Fruit fly (Drosophila melanogaster) whole organism, wandering third instar larva: ENCODE data around the gene CG34337.

Experiments used
- CG9705 ChIP-seq: fragments of 200-800 bp; sonication (Bioruptor generic); optimal IDR thresholded peaks from 2 replicates; lab custom pipeline; 2018; ENCODE audit warnings: missing biosample characterization, mild to moderate bottlenecking, missing genetic modification characterization
- Dfd ChIP-seq: fragments of >200 bp; optimal IDR thresholded peaks from 2 replicates; lab custom pipeline; 2017; ENCODE audit warnings: missing biosample characterization, missing genetic modification characterization
- Dif ChIP-seq: fragments of 200-275, 200-300 bp; sonication (Bioruptor generic); optimal IDR thresholded peaks from 2 replicates; lab custom pipeline; 2018; ENCODE audit warnings: missing biosample characterization, missing genetic modification characterization; ENCODE audit not compliant: partially characterized antibody
- Hr78 ChIP-seq: fragments of >200 bp; optimal IDR thresholded peaks from 2 replicates; lab custom pipeline; 2017; ENCODE audit warnings: missing biosample characterization, missing genetic modification characterization
- OdsH ChIP-seq: fragments of 200-800 bp; sonication (Bioruptor generic); optimal IDR thresholded peaks from 2 replicates; lab custom pipeline; 2016; ENCODE audit warnings: missing biosample characterization, mild to moderate bottlenecking, missing genetic modification characterization
- br ChIP-seq: fragments of 200-800 bp; sonication (Bioruptor generic); optimal IDR thresholded peaks from 2 replicates; lab custom pipeline; 2016; ENCODE audit warnings: missing biosample characterization, missing genetic modification characterization
- dsf ChIP-seq: sonication (Bioruptor generic); optimal IDR thresholded peaks from 2 replicates; lab custom pipeline; 2016; ENCODE audit warnings: missing biosample characterization, missing genetic modification characterization, borderline replicate concordance
- fru ChIP-seq: fragments of 200-800 bp; sonication (Bioruptor generic); optimal IDR thresholded peaks from 3 replicates; lab custom pipeline; 2016; ENCODE audit warnings: missing biosample characterization, mild to moderate bottlenecking, missing genetic modification characterization
- h ChIP-seq: fragments of 200-800 bp; sonication (Bioruptor generic); optimal IDR thresholded peaks from 3 replicates; lab custom pipeline; 2016; ENCODE audit warnings: missing biosample characterization, mild to moderate bottlenecking, missing genetic modification characterization
- pan ChIP-seq: fragments of >200 bp; optimal IDR thresholded peaks from 2 replicates; lab custom pipeline; 2017
- psq ChIP-seq: fragments of 200-800 bp; sonication (Bioruptor generic); optimal IDR thresholded peaks from 3 replicates; lab custom pipeline; 2017; ENCODE audit warnings: missing biosample characterization, mild to moderate bottlenecking, missing genetic modification characterization, moderate library complexity
- sage ChIP-seq: fragments of 200-800 bp; sonication (Bioruptor generic); optimal IDR thresholded peaks from 2 replicates; lab custom pipeline; 2016; ENCODE audit warnings: missing biosample characterization, mild to moderate bottlenecking, missing genetic modification characterization
- usp ChIP-seq: fragments of >200 bp; optimal IDR thresholded peaks from 2 replicates; lab custom pipeline; 2017; ENCODE audit warnings: missing biosample characterization, missing genetic modification characterization

DNA sequence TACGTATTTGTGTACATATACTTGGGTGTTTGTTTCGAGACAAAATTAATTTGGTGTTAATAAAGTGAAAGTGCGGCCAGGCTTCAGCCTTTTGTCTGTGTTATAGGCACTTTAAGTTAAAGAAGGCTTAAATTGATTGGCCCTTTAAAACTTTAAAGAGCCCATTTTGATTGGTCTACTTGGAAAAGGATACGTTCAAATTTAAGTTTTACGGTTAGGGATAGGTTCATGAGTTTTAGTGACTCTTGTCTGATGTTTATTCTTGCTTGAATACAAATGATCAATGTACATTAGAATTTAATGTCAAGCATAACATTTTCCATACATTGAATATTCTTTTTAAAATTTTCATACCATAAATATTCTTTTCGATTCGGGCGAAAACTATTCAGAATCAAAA, 10.1 kb upstream of the CG34337 start, which contains the start of gene CG32727:
- no peak for TF ChIP-seq pan (lab: Kevin White, UChicago)
- no peak for TF ChIP-seq CG9705 (GFP tag; lab: Kevin White, UChicago)
- no peak for TF ChIP-seq Dif (GFP tag; lab: Kevin White, UChicago)
- no peak for TF ChIP-seq h (GFP tag; lab: Kevin White, UChicago)
- TF ChIP-seq br (GFP tag; lab: Kevin White, UChicago) = no peak
- no peak for TF ChIP-seq psq (GFP tag; lab: Kevin White, UChicago)
- TF ChIP-seq usp (GFP tag; lab: Kevin White, UChicago) = no peak
- TF ChIP-seq Dfd (GFP tag; lab: Kevin White, UChicago) = no peak
- TF ChIP-seq Hr78 (GFP tag; lab: Kevin White, UChicago) = no peak
- no peak for TF ChIP-seq sage (GFP tag; lab: Kevin White, UChicago)
- TF ChIP-seq OdsH (GFP tag; lab: Kevin White, UChicago) = no peak
- TF ChIP-seq dsf (GFP tag; lab: Kevin White, UChicago) = no peak
- no peak for TF ChIP-seq fru (GFP tag; lab: Kevin White, UChicago)
